Worm (Caenorhabditis elegans): ENCODE measurements around the gene T05D4.5.

Gene T05D4.5

ce11 chrIII:13623014-13623413 is 42.4 kb downstream of the T05D4.5 start, which contains the start of gene mlc-5:
Gene mlc-5 (plus strand): TSS chrIII:13623314.
- no peak for TF ChIP-seq lsl-1 (GFP tag; optimal IDR thresholded peaks at IDR 0.05)
- no peak for TF ChIP-seq attf-3 (GFP tag; conservative IDR thresholded peaks at IDR 0.05)
- no peak for TF ChIP-seq unc-130 (GFP tag; optimal IDR thresholded peaks at IDR 0.05)
- TF ChIP-seq tbp1 (GFP tag; optimal IDR thresholded peaks at IDR 0.05) = no peak
- TF ChIP-seq sea-2 (GFP tag; IDR thresholded peaks at IDR 0.05) = no peak
- no peak for TF ChIP-seq F57A8.1 (GFP tag; optimal IDR thresholded peaks at IDR 0.05)
- TF ChIP-seq let-607 (tag; optimal IDR thresholded peaks at IDR 0.05) = no peak
- no peak for TF ChIP-seq egl-44 (GFP tag; IDR thresholded peaks at IDR 0.05)
- no peak for TF ChIP-seq atf-7 (tag; optimal IDR thresholded peaks at IDR 0.05)
- no peak for TF ChIP-seq ceh-79 (tag; optimal IDR thresholded peaks at IDR 0.05)
- TF ChIP-seq B0336.3 (GFP tag; IDR thresholded peaks at IDR 0.05) = no peak
- no peak for TF ChIP-seq somi-1 (GFP tag; optimal IDR thresholded peaks at IDR 0.05)
- TF ChIP-seq K12H6.12 (tag; optimal IDR thresholded peaks at IDR 0.05) = no peak
- TF ChIP-seq egl-18 (GFP tag; IDR thresholded peaks at IDR 0.05) = no peak
- TF ChIP-seq C06A6.2 (GFP tag; conservative IDR thresholded peaks at IDR 0.05) = no peak

ce11 chrIII:13624226-13624625 is 43.6 kb downstream of the T05D4.5 start, which contains the start of gene taf-9:
Gene taf-9 (plus strand): TSS chrIII:13624276.
- TF ChIP-seq snpc-3.4 (tag; optimal IDR thresholded peaks at IDR 0.05) (peak; percentile 2), tbx-9 (tag; optimal IDR thresholded peaks at IDR 0.05; ENCODE audit: borderline replicate concordance) (no peak), nfyb-1 (GFP tag; IDR thresholded peaks at IDR 0.05) (no peak), pbrm-1 (GFP tag; IDR thresholded peaks at IDR 0.05) (no peak), egl-44 (GFP tag; IDR thresholded peaks at IDR 0.05) (no peak), repo-1 (tag; optimal IDR thresholded peaks at IDR 0.05) (peak; percentile 71), xnd-1 (tag; optimal IDR thresholded peaks at IDR 0.05) (no peak), cebp-1 (GFP tag; IDR thresholded peaks at IDR 0.05) (no peak), cebp-1 (tag; optimal IDR thresholded peaks at IDR 0.05) (peak; percentile 14), hsf-1 (GFP tag; IDR thresholded peaks at IDR 0.05) (0 out of 2 replicates have a peak, but pooled peaks have one; percentile 27), lin-40 (tag; optimal IDR thresholded peaks at IDR 0.05) (no peak), zim-3 (tag; optimal IDR thresholded peaks at IDR 0.05) (no peak), hmg-1.2 (GFP tag; IDR thresholded peaks at IDR 0.05) (peak; percentile 6; the same call in 1 of the 2 replicates), Y53G8AR.9 (GFP tag; conservative IDR thresholded peaks at IDR 0.05) (peak; percentile 58; the same call in 1 of the 2 replicates), ceh-58 (GFP tag; IDR thresholded peaks at IDR 0.05) (0 out of 2 replicates have a peak, but pooled peaks have one; percentile 39), pha-4 (tag; optimal IDR thresholded peaks at IDR 0.05) (no peak), aptf-3 (GFP tag; IDR thresholded peaks at IDR 0.05) (0 out of 2 replicates have a peak, but pooled peaks have one; percentile 12), D2030.7 (GFP tag; IDR thresholded peaks at IDR 0.05) (0 out of 2 replicates have a peak, but pooled peaks have one; percentile 30), bed-1 (GFP tag; IDR thresholded peaks at IDR 0.05) (no peak), F10E7.11 (tag; optimal IDR thresholded peaks at IDR 0.05) (peak; percentile 18), attf-6 (GFP tag; IDR thresholded peaks at IDR 0.05) (0 out of 2 replicates have a peak, but pooled peaks have one; percentile 21), F57C9.4 (tag; optimal IDR thresholded peaks at IDR 0.05) (no peak), fkh-3 (tag; optimal IDR thresholded peaks at IDR 0.05) (no peak)
